Fruit fly (Drosophila melanogaster): ENCODE results near the gene CG5157.
A peak's percentile ranks its signal among the peaks of the same experiment; 100 is the strongest.

CG5157 gene

DNA sequence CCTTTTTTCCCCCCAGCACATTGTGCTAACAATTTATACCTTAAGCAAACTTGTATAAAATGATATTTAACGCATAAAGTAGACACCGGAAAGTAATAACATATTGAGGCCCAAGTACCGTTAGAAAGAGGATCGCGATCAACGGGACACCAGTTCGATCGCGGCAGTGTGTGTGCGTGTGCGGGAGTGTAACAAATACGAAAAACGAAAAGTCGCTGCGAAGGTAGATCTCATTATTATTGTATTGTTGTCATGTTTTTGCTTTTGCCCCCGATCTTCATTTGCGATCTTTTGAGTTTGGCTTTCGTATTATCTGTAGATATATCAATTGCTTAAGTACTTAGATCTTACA, 5.6 kb downstream of the CG5157 start:
- TF ChIP-seq kay (GFP tag; ENCODE audit: borderline replicate concordance) = no peak

DNA sequence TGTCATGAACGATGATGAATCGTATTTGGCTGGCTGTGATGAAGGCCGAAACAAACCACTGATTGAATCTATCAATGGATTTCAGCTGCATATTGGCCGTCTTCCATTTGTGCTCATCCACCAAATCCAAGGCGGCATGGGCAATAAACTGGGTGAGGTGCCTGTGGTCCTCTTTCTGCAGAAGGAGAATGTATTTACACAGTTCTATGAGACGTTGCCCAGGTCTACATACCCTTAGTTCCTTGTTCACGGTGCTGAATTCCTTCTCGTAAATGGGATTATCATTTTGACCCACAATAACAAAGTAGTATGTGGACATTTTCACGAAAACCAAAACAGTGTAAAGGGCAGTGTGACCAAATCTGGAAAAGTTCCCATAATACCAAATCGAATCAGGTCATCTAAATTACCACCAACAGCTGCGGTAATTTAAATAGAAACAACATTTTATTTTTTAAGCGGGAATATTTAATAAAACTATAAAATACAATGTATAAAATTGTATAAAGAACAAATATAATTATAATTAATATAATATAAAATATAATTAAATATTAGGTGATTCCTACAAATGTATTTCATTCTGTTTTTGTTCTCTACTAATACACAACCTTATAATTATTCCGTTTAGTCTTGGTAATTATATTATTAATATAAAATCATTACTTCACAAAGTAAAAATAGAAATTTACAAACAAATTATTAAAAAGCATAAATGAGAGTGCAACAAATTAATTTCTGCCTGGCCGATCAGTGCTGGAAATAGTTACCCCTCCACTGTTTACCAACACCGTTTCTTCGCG, 6.2 kb downstream of the CG5157 start, which contains the start of the genes Trs20 and elg1:
TSS of gene Trs20 (minus strand) at position 369 of the 803 bp plus-strand sequence.
TSS of gene elg1 (plus strand) at position 765 of the 803 bp plus-strand sequence.
- TF ChIP-seq Clk (GFP tag; optimal IDR thresholded peaks at IDR 0.05) (no peak), ovo (GFP tag; optimal IDR thresholded peaks at IDR 0.05) (peak; percentile 58), CG7101 (tag; optimal IDR thresholded peaks at IDR 0.05) (peak; percentile 79), toe (GFP tag; optimal IDR thresholded peaks at IDR 0.05) (no peak), Crg-1 (GFP tag; optimal IDR thresholded peaks at IDR 0.05) (peak; percentile 82), pad (GFP tag; optimal IDR thresholded peaks at IDR 0.05) (peak; percentile 81), CG14711 (tag; optimal IDR thresholded peaks at IDR 0.05) (peak; percentile 71), Mnt (GFP tag; optimal IDR thresholded peaks at IDR 0.05) (peak; percentile 73), CG12768 (GFP tag; optimal IDR thresholded peaks at IDR 0.05) (peak; percentile 81), cic (GFP tag; optimal IDR thresholded peaks at IDR 0.05) (peak; percentile 24), cnc (optimal IDR thresholded peaks at IDR 0.05) (no peak), CG1620 (GFP tag; optimal IDR thresholded peaks at IDR 0.05) (peak; percentile 38), Hr96 (GFP tag; optimal IDR thresholded peaks at IDR 0.05) (no peak), tj (GFP tag; optimal IDR thresholded peaks at IDR 0.05) (peak; percentile 37), kay (GFP tag; ENCODE audit: borderline replicate concordance) (no peak), CG33017 (tag; optimal IDR thresholded peaks at IDR 0.05) (peak; percentile 72), CG7045 (GFP tag; optimal IDR thresholded peaks at IDR 0.05) (peak; percentile 56), CG5204 (GFP tag; optimal IDR thresholded peaks at IDR 0.05) (no peak), bab1 (GFP tag; optimal IDR thresholded peaks at IDR 0.05) (no peak), CG11617 (GFP tag; optimal IDR thresholded peaks at IDR 0.05) (peak; percentile 67)

DNA sequence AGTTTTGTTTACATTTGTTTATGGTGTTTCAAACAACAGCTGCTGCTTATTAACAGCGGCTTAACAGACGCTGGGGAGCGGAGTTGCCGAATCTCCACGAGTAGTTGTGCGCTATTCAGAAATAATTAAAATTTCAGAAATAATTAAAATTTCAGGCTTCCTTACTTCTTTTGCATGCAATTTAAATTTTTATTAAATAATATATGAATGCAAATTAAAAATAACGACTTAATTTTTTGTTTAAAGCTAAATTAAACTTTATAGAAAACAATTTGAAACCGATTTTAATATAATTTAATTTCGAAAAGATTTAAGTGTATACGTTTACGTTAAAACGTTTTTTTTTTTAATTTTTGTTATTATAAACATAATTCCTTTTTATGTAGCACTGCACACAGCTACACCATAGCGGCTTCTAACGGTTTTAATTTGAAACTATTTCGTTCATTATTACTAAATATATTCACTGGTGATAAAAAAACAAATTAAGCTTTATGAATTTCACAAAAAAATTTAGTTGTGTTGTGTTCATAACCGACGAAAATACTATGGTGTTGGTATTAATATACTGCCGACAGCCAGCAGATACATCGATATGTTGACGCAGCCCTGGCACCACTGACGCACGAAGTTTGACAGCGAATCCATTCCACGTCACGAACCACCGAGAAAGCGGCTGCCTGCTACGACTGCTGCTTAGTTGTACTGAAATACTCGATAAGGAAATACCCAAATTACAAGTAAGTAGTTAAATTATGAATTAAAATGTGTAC, 8.5 kb downstream of the CG5157 start, which contains the start of gene SsRbeta:
TSS of gene SsRbeta (plus strand) at position 645 of the 773 bp plus-strand sequence.
- peak; percentile 88 for TF ChIP-seq CG14711 (tag; optimal IDR thresholded peaks at IDR 0.05)
- TF ChIP-seq Clk (GFP tag; optimal IDR thresholded peaks at IDR 0.05) = no peak
- TF ChIP-seq CG7101 (tag; optimal IDR thresholded peaks at IDR 0.05) = peak; percentile 37
- peak; percentile 24 for TF ChIP-seq bab1 (GFP tag; optimal IDR thresholded peaks at IDR 0.05)
- peak; percentile 27 for TF ChIP-seq cic (GFP tag; optimal IDR thresholded peaks at IDR 0.05)
- no peak for TF ChIP-seq CG12768 (GFP tag; optimal IDR thresholded peaks at IDR 0.05)
- no peak for TF ChIP-seq CG5204 (GFP tag; optimal IDR thresholded peaks at IDR 0.05)
- TF ChIP-seq Mnt (GFP tag; optimal IDR thresholded peaks at IDR 0.05) = peak; percentile 48
- peak; percentile 34 for TF ChIP-seq CG11617 (GFP tag; optimal IDR thresholded peaks at IDR 0.05)
- peak; percentile 29 for TF ChIP-seq Crg-1 (GFP tag; optimal IDR thresholded peaks at IDR 0.05)
- TF ChIP-seq ovo (GFP tag; optimal IDR thresholded peaks at IDR 0.05) = peak; percentile 16

DNA sequence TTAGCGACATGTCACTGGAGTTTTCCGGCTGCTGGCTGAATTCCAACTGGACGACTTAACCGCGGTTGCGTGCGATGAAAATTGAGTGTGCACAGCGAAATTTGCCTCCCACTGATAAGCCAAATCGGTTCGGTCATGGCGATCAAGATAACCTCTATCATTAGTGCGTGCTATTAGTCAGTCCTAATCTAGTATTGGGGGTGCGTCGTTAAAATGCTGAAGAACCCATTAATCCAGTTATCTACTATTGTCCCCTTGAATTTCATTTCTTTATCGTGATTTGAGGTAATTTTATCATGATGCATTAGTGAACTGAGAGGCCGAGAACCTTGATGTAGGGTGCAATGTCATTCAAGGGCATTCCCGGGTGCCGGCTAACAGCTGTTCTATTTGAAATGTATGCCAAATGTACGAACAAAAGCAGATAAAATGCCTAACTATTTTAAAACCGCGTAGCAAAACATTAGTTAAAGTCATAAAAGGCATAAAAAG, 9.2 kb downstream of the CG5157 start, which contains the start of gene Pgm1:
TSS of gene Pgm1 (minus strand) at position 51 of the 492 bp plus-strand sequence.
- TF ChIP-seq CG7045 (GFP tag; optimal IDR thresholded peaks at IDR 0.05) (peak; percentile 86), CG33017 (tag; optimal IDR thresholded peaks at IDR 0.05) (peak; percentile 88), toe (GFP tag; optimal IDR thresholded peaks at IDR 0.05) (peak; percentile 90), cic (GFP tag; optimal IDR thresholded peaks at IDR 0.05) (peak; percentile 83), CG7101 (tag; optimal IDR thresholded peaks at IDR 0.05) (peak; percentile 79), CG1620 (GFP tag; optimal IDR thresholded peaks at IDR 0.05) (peak; percentile 89), bab1 (GFP tag; optimal IDR thresholded peaks at IDR 0.05) (peak; percentile 93), CG14711 (tag; optimal IDR thresholded peaks at IDR 0.05) (no peak), tj (GFP tag; optimal IDR thresholded peaks at IDR 0.05) (peak; percentile 93), CG11617 (GFP tag; optimal IDR thresholded peaks at IDR 0.05) (peak; percentile 90), Mnt (GFP tag; optimal IDR thresholded peaks at IDR 0.05) (peak; percentile 90), CG12768 (GFP tag; optimal IDR thresholded peaks at IDR 0.05) (peak; percentile 92), CG5204 (GFP tag; optimal IDR thresholded peaks at IDR 0.05) (no peak), Crg-1 (GFP tag; optimal IDR thresholded peaks at IDR 0.05) (peak; percentile 76), pad (GFP tag; optimal IDR thresholded peaks at IDR 0.05) (peak; percentile 72), cnc (optimal IDR thresholded peaks at IDR 0.05) (no peak), Clk (GFP tag; optimal IDR thresholded peaks at IDR 0.05) (peak; percentile 71), ovo (GFP tag; optimal IDR thresholded peaks at IDR 0.05) (peak; percentile 32), Hr96 (GFP tag; optimal IDR thresholded peaks at IDR 0.05) (peak; percentile 93), kay (GFP tag; ENCODE audit: borderline replicate concordance) (no peak)

DNA sequence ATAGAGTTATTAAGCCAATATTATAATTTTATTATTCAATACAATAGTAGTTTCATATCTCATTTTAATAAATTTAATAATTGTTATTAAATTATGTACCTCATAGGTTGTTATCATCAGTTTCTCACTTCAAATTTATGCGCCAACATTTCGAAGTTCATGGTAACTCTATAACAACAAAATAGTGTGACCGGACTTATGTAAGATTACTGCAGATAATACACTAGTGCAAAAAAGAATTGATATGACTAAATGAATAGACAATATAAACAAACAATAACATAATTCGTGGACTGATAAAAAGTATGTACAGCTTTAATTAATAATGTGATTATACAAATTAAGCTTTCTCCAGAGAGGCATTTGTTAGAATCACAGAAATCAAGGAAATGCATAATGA, 15.9 kb downstream of the CG5157 start, which contains the start of gene Strump:
TSS of gene Strump (plus strand) at position 212 of the 400 bp plus-strand sequence.
- no peak for TF ChIP-seq pad (GFP tag; optimal IDR thresholded peaks at IDR 0.05)
- no peak for TF ChIP-seq cic (GFP tag; optimal IDR thresholded peaks at IDR 0.05)
- peak; percentile 14 for TF ChIP-seq CG7101 (tag; optimal IDR thresholded peaks at IDR 0.05)
- TF ChIP-seq CG11617 (GFP tag; optimal IDR thresholded peaks at IDR 0.05) = no peak
- peak; percentile 54 for TF ChIP-seq bab1 (GFP tag; optimal IDR thresholded peaks at IDR 0.05)
- TF ChIP-seq CG14711 (tag; optimal IDR thresholded peaks at IDR 0.05) = peak; percentile 95
